Worm (Caenorhabditis elegans) whole organism, midembryonic: Measurements from ENCODE around the gene EGAP5.1.

Experiments used
- T22C8.4 ChIP-seq: fragments of 200-800 bp; sonication (Bioruptor generic); IDR thresholded peaks from 2 replicates; pipeline ENCODE4 v1.3.6; 2022; ENCODE audit warnings: missing genetic modification characterization, missing compliant biosample characterization
- cog-1 ChIP-seq: sonication (generic microtip); optimal IDR thresholded peaks from 2 replicates; lab custom pipeline; 2016; ENCODE audit warnings: missing genetic modification characterization, missing compliant biosample characterization
- flt-1 ChIP-seq: fragments of 200-800 bp; sonication (Bioruptor generic); IDR thresholded peaks from 2 replicates; pipeline ENCODE4 v1.3.6; 2022; ENCODE audit warnings: missing genetic modification characterization, missing compliant biosample characterization
- klf-2 ChIP-seq: fragments of 200-800 bp; sonication (Bioruptor generic); conservative IDR thresholded peaks from 2 replicates; pipeline ENCODE4 v1.3.6; 2022; ENCODE audit warnings: missing genetic modification reagents, missing genetic modification characterization, missing compliant biosample characterization
- med-1 ChIP-seq: sonication (generic microtip); optimal IDR thresholded peaks from 2 replicates; lab custom pipeline; 2017; ENCODE audit warnings: missing genetic modification characterization, mild to moderate bottlenecking, missing compliant biosample characterization, antibody characterized with exemption, missing genetic modification reagents; ENCODE audit not compliant: insufficient read depth
- ref-1 ChIP-seq: fragments of 200-800 bp; sonication (Bioruptor generic); conservative IDR thresholded peaks from 2 replicates; pipeline ENCODE4 v1.3.6; 2022; ENCODE audit warnings: missing genetic modification reagents, missing genetic modification characterization, missing compliant biosample characterization
- ztf-23 ChIP-seq: fragments of 200-800 bp; sonication (Bioruptor generic); IDR thresholded peaks from 2 replicates; pipeline ENCODE4 v1.3.6; 2022; ENCODE audit warnings: missing genetic modification reagents, missing genetic modification characterization, missing compliant biosample characterization
- ztf-29 ChIP-seq: fragments of 200-800 bp; sonication (Bioruptor generic); IDR thresholded peaks from 2 replicates; pipeline ENCODE4 v1.3.6; 2022; ENCODE audit warnings: missing genetic modification reagents, missing genetic modification characterization, missing compliant biosample characterization

DNA sequence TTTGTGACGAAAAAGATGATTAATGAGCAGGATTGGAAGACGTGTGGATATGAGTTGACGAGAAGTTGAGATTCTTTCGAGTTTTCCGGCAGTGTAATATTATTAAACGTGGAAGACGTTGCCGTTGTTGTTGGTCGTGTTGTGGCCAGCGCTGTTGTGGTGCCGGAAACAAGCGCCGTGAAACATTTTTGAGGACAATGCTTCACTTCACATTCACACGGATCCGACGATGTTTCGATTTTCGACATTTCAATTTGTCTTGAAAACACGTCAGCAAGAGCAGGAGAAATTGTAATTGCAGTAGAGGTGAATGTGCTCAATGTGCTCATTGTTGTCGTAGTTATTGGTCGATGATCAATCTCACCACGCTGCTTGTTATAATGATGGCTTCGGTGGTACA is 5.9 kb downstream of the EGAP5.1 start:
- TF ChIP-seq med-1 (no peak), ztf-23 (GFP tag; lab: Robert Waterston, UW) (no peak), flt-1 (GFP tag; lab: Robert Waterston, UW) (no peak), cog-1 (no peak), ref-1 (GFP tag; lab: Robert Waterston, UW) (no peak), T22C8.4 (no peak), klf-2 (no peak), ztf-29 (GFP tag; lab: Robert Waterston, UW) (no peak)
